Worm (Caenorhabditis elegans) whole organism, late embryonic: Measurements from ENCODE around the gene rop-1.

Source experiments
- C38D4.7 ChIP-seq: fragments of 200-800 bp; sonication (Bioruptor generic); optimal IDR thresholded peaks from 2 replicates; lab custom pipeline; 2018; ENCODE audit warnings: mild to moderate bottlenecking, missing genetic modification characterization, moderate library complexity, missing compliant biosample characterization
- K02D7.2 ChIP-seq: sonication (generic microtip); optimal IDR thresholded peaks from 2 replicates; lab custom pipeline; 2017; ENCODE audit warnings: mild to moderate bottlenecking, missing genetic modification characterization, missing compliant biosample characterization
- K09A11.1 ChIP-seq: sonication (generic microtip); optimal IDR thresholded peaks from 2 replicates; lab custom pipeline; 2017; ENCODE audit warnings: antibody characterized with exemption, mild to moderate bottlenecking, missing genetic modification characterization, missing compliant biosample characterization; ENCODE audit not compliant: insufficient read depth
- T23F11.4 ChIP-seq: fragments of 200-800 bp; sonication (Bioruptor generic); optimal IDR thresholded peaks from 2 replicates; lab custom pipeline; 2018; ENCODE audit warnings: mild to moderate bottlenecking, missing genetic modification characterization, missing compliant biosample characterization
- Y22D7AL.16 ChIP-seq: sonication (generic microtip); optimal IDR thresholded peaks from 2 replicates; lab custom pipeline; 2016; ENCODE audit warnings: missing genetic modification characterization, missing compliant biosample characterization
- ceh-2 ChIP-seq: sonication (generic microtip); optimal IDR thresholded peaks from 2 replicates; lab custom pipeline; 2016; ENCODE audit warnings: missing genotype, missing genetic modification characterization, missing compliant biosample characterization
- ceh-24 ChIP-seq: sonication (generic microtip); optimal IDR thresholded peaks from 2 replicates; lab custom pipeline; 2016; ENCODE audit warnings: mild to moderate bottlenecking, missing genetic modification characterization, missing compliant biosample characterization
- ceh-31 ChIP-seq: sonication (generic microtip); optimal IDR thresholded peaks from 2 replicates; lab custom pipeline; 2016; ENCODE audit warnings: missing genetic modification characterization, missing compliant biosample characterization
- ceh-34 ChIP-seq: sonication (generic microtip); optimal IDR thresholded peaks from 2 replicates; lab custom pipeline; 2016; ENCODE audit warnings: mild to moderate bottlenecking, missing genetic modification characterization, missing compliant biosample characterization
- ceh-45 ChIP-seq: fragments of 200-800 bp; sonication (Bioruptor generic); IDR thresholded peaks from 2 replicates; pipeline ENCODE4 v1.3.6; 2022; ENCODE audit warnings: missing genetic modification reagents, missing genetic modification characterization, missing compliant biosample characterization
- ceh-48 ChIP-seq: sonication (generic microtip); optimal IDR thresholded peaks from 2 replicates; lab custom pipeline; 2016; ENCODE audit warnings: missing genetic modification characterization, inconsistent platforms, missing compliant biosample characterization
- ceh-9 ChIP-seq: sonication (generic microtip); optimal IDR thresholded peaks from 2 replicates; lab custom pipeline; 2016; ENCODE audit warnings: mild to moderate bottlenecking, missing genetic modification characterization, inconsistent platforms, missing compliant biosample characterization
- dve-1 ChIP-seq: sonication (generic microtip); optimal IDR thresholded peaks from 2 replicates; lab custom pipeline; 2017; ENCODE audit warnings: antibody characterized with exemption, mild to moderate bottlenecking, missing genetic modification characterization, missing compliant biosample characterization
- elt-2 ChIP-seq: sonication (generic microtip); optimal IDR thresholded peaks from 2 replicates; lab custom pipeline; 2016; ENCODE audit warnings: missing genetic modification reagents, missing genetic modification characterization, missing compliant biosample characterization
- fax-1 ChIP-seq: sonication (generic microtip); optimal IDR thresholded peaks from 2 replicates; lab custom pipeline; 2016; ENCODE audit warnings: missing genotype, missing genetic modification characterization, missing compliant biosample characterization
- fkh-10 ChIP-seq: fragments of 150-350 bp; optimal IDR thresholded peaks from 2 replicates; lab custom pipeline; 2014; ENCODE audit warnings: missing biosample characterization, missing genetic modification reagents, missing genetic modification characterization
- fkh-6 ChIP-seq: sonication (generic microtip); optimal IDR thresholded peaks from 2 replicates; lab custom pipeline; 2016; ENCODE audit warnings: missing genetic modification characterization, missing compliant biosample characterization
- gmeb-2 ChIP-seq: sonication (generic microtip); optimal IDR thresholded peaks from 2 replicates; lab custom pipeline; 2016; ENCODE audit warnings: missing genetic modification characterization, inconsistent platforms, missing compliant biosample characterization
- hlh-13 ChIP-seq: fragments of 200-800 bp; sonication (Bioruptor generic); optimal IDR thresholded peaks from 2 replicates; lab custom pipeline; 2018; ENCODE audit warnings: mild to moderate bottlenecking, missing genetic modification characterization, missing compliant biosample characterization
- hlh-15 ChIP-seq: sonication (generic microtip); optimal IDR thresholded peaks from 2 replicates; lab custom pipeline; 2016; ENCODE audit warnings: missing genetic modification characterization, missing compliant biosample characterization
- hlh-6 ChIP-seq: sonication (generic microtip); optimal IDR thresholded peaks from 2 replicates; lab custom pipeline; 2016; ENCODE audit warnings: missing genotype, missing genetic modification characterization, missing compliant biosample characterization
- hlh-8 ChIP-seq: sonication (generic microtip); optimal IDR thresholded peaks from 2 replicates; lab custom pipeline; 2016; ENCODE audit warnings: missing genotype, missing genetic modification characterization, missing compliant biosample characterization
- lin-11 ChIP-seq: fragments of 200-800 bp; sonication (Bioruptor generic); optimal IDR thresholded peaks from 2 replicates; lab custom pipeline; 2018; ENCODE audit warnings: mild to moderate bottlenecking, missing genetic modification characterization, missing compliant biosample characterization
- madf-2 ChIP-seq: sonication (generic microtip); optimal IDR thresholded peaks from 2 replicates; lab custom pipeline; 2017; ENCODE audit warnings: missing genetic modification characterization, missing compliant biosample characterization
- nfya-1 ChIP-seq: sonication (generic microtip); optimal IDR thresholded peaks from 2 replicates; lab custom pipeline; 2017; ENCODE audit warnings: missing genetic modification characterization, mild to moderate bottlenecking, missing compliant biosample characterization, antibody characterized with exemption, moderate library complexity
- nhr-11 ChIP-seq: fragments of 150-350 bp; optimal IDR thresholded peaks from 2 replicates; lab custom pipeline; 2014; ENCODE audit warnings: missing biosample characterization, missing genetic modification characterization
- npax-4 ChIP-seq: sonication (generic microtip); optimal IDR thresholded peaks from 2 replicates; lab custom pipeline; 2016; ENCODE audit warnings: missing genetic modification characterization, missing compliant biosample characterization
- pha-2 ChIP-seq: sonication (generic microtip); optimal IDR thresholded peaks from 2 replicates; lab custom pipeline; 2017; ENCODE audit warnings: mild to moderate bottlenecking, missing genetic modification characterization, missing compliant biosample characterization
- pqm-1 ChIP-seq: sonication (generic microtip); optimal IDR thresholded peaks from 2 replicates; lab custom pipeline; 2016; ENCODE audit warnings: missing genetic modification characterization, missing compliant biosample characterization
- pros-1 ChIP-seq: fragments of 150-350 bp; optimal IDR thresholded peaks from 2 replicates; lab custom pipeline; 2014; ENCODE audit warnings: missing biosample characterization, missing genetic modification reagents, missing genetic modification characterization
- ref-2 ChIP-seq: sonication (generic microtip); optimal IDR thresholded peaks from 2 replicates; lab custom pipeline; 2016; ENCODE audit warnings: missing genetic modification characterization, missing compliant biosample characterization
- sox-2 ChIP-seq: fragments of 200-800 bp; sonication (Bioruptor generic); IDR thresholded peaks from 2 replicates; pipeline ENCODE4 v1.3.6; 2022; ENCODE audit warnings: missing genetic modification reagents, missing genetic modification characterization, missing compliant biosample characterization
- sox-4 ChIP-seq: sonication (generic microtip); optimal IDR thresholded peaks from 2 replicates; lab custom pipeline; 2017; ENCODE audit warnings: mild to moderate bottlenecking, missing genetic modification characterization, inconsistent platforms, missing compliant biosample characterization
- syd-9 ChIP-seq: sonication (generic microtip); optimal IDR thresholded peaks from 2 replicates; lab custom pipeline; 2016; ENCODE audit warnings: mild to moderate bottlenecking, missing genetic modification characterization, moderate library complexity, missing compliant biosample characterization
- tbx-7 ChIP-seq: sonication (generic microtip); optimal IDR thresholded peaks from 2 replicates; lab custom pipeline; 2016; ENCODE audit warnings: missing genotype, missing genetic modification characterization, missing compliant biosample characterization
- unc-3 ChIP-seq, 2 experiments: fragments of 200-800 bp in 1 of 2; sonication (Bioruptor generic) in 1 of 2; sonication (generic microtip) in 1 of 2; conservative IDR thresholded peaks in 1 of 2; optimal IDR thresholded peaks in 1 of 2; 2 replicates each; pipeline versions ENCODE4 v1.3.6 to Lab custom; 2016 to 2022; ENCODE audit warnings: missing compliant biosample characterization in 2 of 2, missing genetic modification characterization in 2 of 2, missing genetic modification reagents in 1 of 2
- unc-42 ChIP-seq: sonication (generic microtip); optimal IDR thresholded peaks from 2 replicates; lab custom pipeline; 2016; ENCODE audit warnings: missing genotype, missing genetic modification characterization, missing compliant biosample characterization
- unc-86 ChIP-seq: sonication (generic microtip); optimal IDR thresholded peaks from 2 replicates; lab custom pipeline; 2016; ENCODE audit warnings: missing genetic modification characterization, missing compliant biosample characterization
- ztf-16 ChIP-seq: sonication (generic microtip); optimal IDR thresholded peaks from 2 replicates; lab custom pipeline; 2017; ENCODE audit warnings: missing genetic modification characterization, missing compliant biosample characterization

rop-1 gene

DNA sequence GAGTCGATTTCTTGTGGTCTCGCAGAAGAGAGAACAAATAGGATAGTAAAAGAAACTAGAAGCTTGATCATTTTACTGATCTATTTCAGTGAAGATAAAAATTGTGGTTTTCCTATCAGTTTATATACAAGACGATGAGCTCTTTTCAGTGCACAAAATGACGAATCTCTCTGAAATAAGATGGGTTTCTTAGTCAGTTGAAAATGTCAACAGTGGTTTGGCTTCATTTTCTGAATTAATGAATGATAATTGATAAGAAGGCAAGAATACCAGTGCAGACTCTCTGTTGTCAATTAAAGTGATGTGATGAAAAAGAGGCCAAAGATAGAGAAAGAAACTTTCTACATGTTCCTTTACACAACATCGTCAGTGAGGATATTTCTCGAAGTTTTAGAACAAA lies 26.5 kb upstream of the rop-1 start, which contains the start of gene lys-2:
Gene lys-2, minus strand, starts transcription at position 101 of the 400 bp plus-strand sequence.
- TF ChIP-seq nfya-1, result no peak
- no peak for TF ChIP-seq lin-11 (tag; lab: Kevin White, UChicago)
- TF ChIP-seq gmeb-2 (tag; lab: Kevin White, UChicago), result no peak
- TF ChIP-seq T23F11.4 (GFP tag; lab: Kevin White, UChicago), result no peak
- TF ChIP-seq hlh-15 (tag; lab: Kevin White, UChicago), result no peak
- TF ChIP-seq dve-1, result no peak
- no peak for TF ChIP-seq unc-3 (GFP tag; conservative IDR thresholded peaks at IDR 0.05; lab: Robert Waterston, UW)
- no peak for TF ChIP-seq unc-3 (tag; optimal IDR thresholded peaks at IDR 0.05; lab: Kevin White, UChicago)
- TF ChIP-seq ref-2 (tag; lab: Kevin White, UChicago), result no peak
- no peak for TF ChIP-seq hlh-13 (GFP tag; lab: Kevin White, UChicago)
- TF ChIP-seq nhr-11 (tag; lab: Kevin White, UChicago), result no peak
- TF ChIP-seq fkh-10 (GFP tag; lab: Kevin White, UChicago), result no peak
- TF ChIP-seq K09A11.1 (tag; lab: Kevin White, UChicago), result no peak
- TF ChIP-seq unc-86, result no peak
- TF ChIP-seq sox-4 (tag; lab: Kevin White, UChicago), result no peak
- no peak for TF ChIP-seq tbx-7 (tag; lab: Kevin White, UChicago)
- no peak for TF ChIP-seq fax-1
- no peak for TF ChIP-seq K02D7.2

DNA sequence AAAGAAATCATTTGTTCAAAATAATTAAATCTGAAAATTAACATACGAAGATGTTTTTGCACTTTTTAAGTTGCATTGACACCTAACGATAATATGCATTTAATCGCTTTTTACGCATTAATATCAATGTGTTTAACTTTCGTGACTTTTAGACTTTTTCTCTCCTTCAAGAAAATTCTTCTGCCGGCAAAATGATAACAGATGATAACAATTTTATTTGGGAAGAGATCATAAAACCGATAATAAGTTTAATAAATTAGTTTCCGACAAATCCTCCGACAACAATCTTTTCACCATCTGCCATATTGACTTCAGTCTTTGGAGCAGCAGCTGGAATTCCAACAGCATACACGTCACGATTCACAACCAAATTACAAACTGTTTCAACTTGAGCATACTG lies 25.3 kb upstream of the rop-1 start:
- TF ChIP-seq elt-2 (peak; percentile 15), nhr-11 (tag; lab: Kevin White, UChicago) (no peak)

DNA sequence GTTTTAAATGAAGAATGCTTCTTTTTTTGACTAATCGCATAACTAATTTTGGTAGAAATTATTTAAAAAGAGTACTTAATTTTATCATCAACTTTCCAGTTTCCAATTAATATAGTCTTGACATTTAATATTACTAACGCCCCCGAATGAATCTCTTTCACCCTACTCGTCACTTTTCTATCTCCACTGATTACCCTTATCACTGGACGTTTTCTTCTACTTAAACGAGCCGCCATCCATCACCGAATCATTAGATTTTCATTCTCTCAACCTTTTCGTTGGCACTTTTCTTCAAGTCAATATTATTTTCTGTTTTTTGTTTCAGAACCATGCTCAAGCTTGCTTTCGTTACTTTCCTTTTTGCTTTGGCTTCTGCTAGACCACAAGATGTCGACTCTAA lies 22.7 kb upstream of the rop-1 start, which contains the start of gene lys-1:
Gene lys-1, plus strand, starts transcription at position 326 of the 400 bp plus-strand sequence.
- TF ChIP-seq elt-2 (peak; percentile 20), ceh-9 (no peak)

DNA sequence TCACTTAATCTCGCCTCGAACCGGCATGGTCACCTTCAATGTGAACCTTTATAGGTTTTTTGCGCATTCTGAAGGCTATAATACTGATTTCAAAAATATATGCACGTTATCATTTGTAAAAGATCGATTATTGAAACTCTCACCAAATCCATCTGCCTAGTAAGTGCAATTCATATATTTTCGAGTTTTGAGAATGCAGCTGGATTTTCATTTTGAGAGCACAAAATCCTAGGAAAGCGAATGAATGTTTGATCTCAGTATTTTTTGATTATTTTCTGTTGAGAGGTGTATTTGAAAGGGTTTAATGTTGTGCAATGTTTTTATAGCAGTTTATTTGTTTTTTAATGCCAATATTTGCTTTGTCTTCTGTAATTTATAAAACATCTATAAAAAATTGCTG lies 21.2 kb upstream of the rop-1 start:
- no peak for TF ChIP-seq gmeb-2 (tag; lab: Kevin White, UChicago)
- no peak for TF ChIP-seq fax-1
- TF ChIP-seq unc-3 (GFP tag; conservative IDR thresholded peaks at IDR 0.05; lab: Robert Waterston, UW), result no peak
- no peak for TF ChIP-seq unc-3 (tag; optimal IDR thresholded peaks at IDR 0.05; lab: Kevin White, UChicago)
- no peak for TF ChIP-seq hlh-13 (GFP tag; lab: Kevin White, UChicago)
- TF ChIP-seq fkh-6, result no peak
- no peak for TF ChIP-seq C38D4.7 (GFP tag; lab: Kevin White, UChicago)
- no peak for TF ChIP-seq unc-86
- TF ChIP-seq ztf-16 (tag; lab: Kevin White, UChicago), result no peak
- no peak for TF ChIP-seq ceh-2 (tag; lab: Kevin White, UChicago)
- TF ChIP-seq pqm-1 (tag; lab: Kevin White, UChicago), result no peak
- no peak for TF ChIP-seq Y22D7AL.16 (tag; lab: Kevin White, UChicago)
- TF ChIP-seq ceh-34 (tag; lab: Kevin White, UChicago), result no peak
- no peak for TF ChIP-seq sox-2 (GFP tag; lab: Robert Waterston, UW)
- no peak for TF ChIP-seq hlh-6 (tag; lab: Kevin White, UChicago)
- no peak for TF ChIP-seq hlh-8 (tag; lab: Kevin White, UChicago)
- no peak for TF ChIP-seq dve-1
- TF ChIP-seq ceh-24 (tag; lab: Kevin White, UChicago), result no peak

DNA sequence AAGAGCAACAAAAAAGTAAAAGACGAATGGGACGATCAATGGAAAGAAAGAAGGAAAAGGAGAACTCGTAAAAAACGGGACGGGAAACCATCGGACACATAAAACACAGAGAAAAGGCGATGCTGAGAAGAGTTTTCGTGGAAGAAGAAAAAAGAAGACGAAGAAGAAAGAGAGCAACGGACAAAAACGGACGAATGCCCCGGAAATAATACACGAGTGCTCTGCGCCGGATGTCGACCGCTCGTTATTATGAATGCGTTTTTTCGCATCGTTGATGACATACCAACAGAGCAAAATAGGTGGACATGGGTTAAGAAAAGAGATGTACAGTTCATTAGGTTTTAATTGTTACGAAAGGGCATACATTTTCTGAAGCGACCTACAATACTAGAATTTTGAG lies 20.8 kb upstream of the rop-1 start, which contains the start of gene Y22F5A.11:
Gene Y22F5A.11, minus strand, starts transcription at position 28 of the 400 bp plus-strand sequence.
- no peak for TF ChIP-seq fax-1
- TF ChIP-seq unc-42 (tag; lab: Kevin White, UChicago), result peak; percentile 0

DNA sequence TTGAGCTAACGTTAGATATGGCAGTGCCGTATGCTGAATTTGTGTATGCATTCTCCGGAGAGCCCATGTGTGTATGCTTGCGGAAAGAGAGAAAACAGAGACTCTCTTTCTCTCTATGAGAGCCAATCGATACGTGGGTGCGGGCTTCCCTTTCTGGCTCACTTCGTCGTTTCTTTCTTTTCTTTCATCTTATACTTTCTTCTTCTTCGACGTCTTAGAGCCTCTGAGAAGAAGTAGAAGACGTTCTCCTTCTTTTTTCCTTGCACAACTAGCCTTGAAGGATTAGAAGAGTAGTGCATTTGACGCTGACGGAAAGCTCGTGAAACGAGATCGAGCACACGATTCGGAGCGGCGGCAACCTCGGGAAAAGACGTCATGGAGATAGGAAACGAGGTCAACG lies 19.0 kb upstream of the rop-1 start:
- TF ChIP-seq elt-2 (no peak), nfya-1 (peak; percentile 26), syd-9 (tag; lab: Kevin White, UChicago) (no peak), unc-42 (tag; lab: Kevin White, UChicago) (peak; percentile 31), ceh-31 (tag; lab: Kevin White, UChicago) (peak; percentile 1), fkh-6 (no peak), nhr-11 (tag; lab: Kevin White, UChicago) (no peak), npax-4 (tag; lab: Kevin White, UChicago) (no peak), sox-2 (GFP tag; lab: Robert Waterston, UW) (no peak), madf-2 (no peak), ceh-45 (GFP tag; lab: Robert Waterston, UW) (no peak), ceh-48 (tag; lab: Kevin White, UChicago) (peak; percentile 89), pros-1 (tag; lab: Kevin White, UChicago) (peak; percentile 15), K02D7.2 (no peak), pha-2 (tag; lab: Kevin White, UChicago) (no peak)
